Fruit fly (Drosophila melanogaster) whole organism, wandering third instar larva: ENCODE data around the gene CG12289.

ENCODE experiments used
- Abd-B ChIP-seq: fragments of >200 bp; optimal IDR thresholded peaks from 2 replicates; lab custom pipeline; 2017; ENCODE audit warnings: missing biosample characterization, missing genetic modification characterization
- CG32264 ChIP-seq: fragments of 200-800 bp; sonication (Bioruptor generic); optimal IDR thresholded peaks from 2 replicates; lab custom pipeline; 2016; ENCODE audit warnings: missing biosample characterization, missing genetic modification characterization
- CG9705 ChIP-seq: fragments of 200-800 bp; sonication (Bioruptor generic); optimal IDR thresholded peaks from 2 replicates; lab custom pipeline; 2018; ENCODE audit warnings: missing biosample characterization, mild to moderate bottlenecking, missing genetic modification characterization
- CrebA ChIP-seq: fragments of 200-800 bp; sonication (Bioruptor generic); optimal IDR thresholded peaks from 2 replicates; lab custom pipeline; 2016; ENCODE audit warnings: missing biosample characterization, mild to moderate bottlenecking, missing genetic modification characterization, borderline replicate concordance
- Dfd ChIP-seq: fragments of >200 bp; optimal IDR thresholded peaks from 2 replicates; lab custom pipeline; 2017; ENCODE audit warnings: missing biosample characterization, missing genetic modification characterization
- Dif ChIP-seq: fragments of 200-275, 200-300 bp; sonication (Bioruptor generic); optimal IDR thresholded peaks from 2 replicates; lab custom pipeline; 2018; ENCODE audit warnings: missing biosample characterization, missing genetic modification characterization; ENCODE audit not compliant: partially characterized antibody
- GATAd ChIP-seq: sonication (Bioruptor generic); optimal IDR thresholded peaks from 2 replicates; lab custom pipeline; 2016; ENCODE audit warnings: missing biosample characterization, missing genetic modification characterization
- HLH106 ChIP-seq: fragments of 200-800 bp; optimal IDR thresholded peaks from 3 replicates; lab custom pipeline; 2019; ENCODE audit warnings: missing biosample characterization, mild to moderate bottlenecking, missing genetic modification characterization, moderate library complexity
- Hnf4 ChIP-seq: fragments of 200-800 bp; sonication (Bioruptor generic); optimal IDR thresholded peaks from 2 replicates; lab custom pipeline; 2016; ENCODE audit warnings: missing biosample characterization, mild to moderate bottlenecking, missing genetic modification characterization
- Hr78 ChIP-seq: fragments of >200 bp; optimal IDR thresholded peaks from 2 replicates; lab custom pipeline; 2017; ENCODE audit warnings: missing biosample characterization, missing genetic modification characterization
- Hr83 ChIP-seq: fragments of 200-300 bp; sonication (Bioruptor generic); optimal IDR thresholded peaks from 2 replicates; lab custom pipeline; 2016; ENCODE audit warnings: missing biosample characterization, mild to moderate bottlenecking, missing genetic modification characterization, moderate library complexity; ENCODE audit not compliant: poor library complexity, severe bottlenecking
- Jra ChIP-seq: sonication (Bioruptor generic); optimal IDR thresholded peaks from 2 replicates; lab custom pipeline; 2016; ENCODE audit warnings: missing biosample characterization, missing genetic modification characterization
- Mio ChIP-seq: sonication (Bioruptor generic); optimal IDR thresholded peaks from 2 replicates; lab custom pipeline; 2016; ENCODE audit warnings: missing biosample characterization, missing genetic modification characterization
- Myc ChIP-seq: fragments of >200 bp; optimal IDR thresholded peaks from 2 replicates; lab custom pipeline; 2017
- N ChIP-seq: fragments of >200 bp; optimal IDR thresholded peaks from 2 replicates; lab custom pipeline; 2018; ENCODE audit warnings: missing biosample characterization, missing external identifiers, missing genetic modification characterization
- OdsH ChIP-seq: fragments of 200-800 bp; sonication (Bioruptor generic); optimal IDR thresholded peaks from 2 replicates; lab custom pipeline; 2016; ENCODE audit warnings: missing biosample characterization, mild to moderate bottlenecking, missing genetic modification characterization
- Rel ChIP-seq, 2 experiments: fragments of 200-800 bp; sonication (Bioruptor generic) in 1 of 2; optimal IDR thresholded peaks; 2 replicates in 1 of 2; 3 replicates in 1 of 2; lab custom pipeline; 2016 to 2019; ENCODE audit warnings: mild to moderate bottlenecking in 2 of 2, missing biosample characterization in 2 of 2, missing genetic modification characterization in 2 of 2, moderate library complexity in 1 of 2
- Sp1 ChIP-seq: fragments of 200-800 bp; sonication (Bioruptor generic); optimal IDR thresholded peaks from 3 replicates; lab custom pipeline; 2019; ENCODE audit warnings: missing biosample characterization, mild to moderate bottlenecking, missing genetic modification characterization, moderate library complexity
- Vsx2 ChIP-seq: fragments of 200-300, 225-300 bp; sonication (Bioruptor generic); optimal IDR thresholded peaks from 2 replicates; lab custom pipeline; 2018; ENCODE audit warnings: missing biosample characterization, missing genetic modification characterization; ENCODE audit not compliant: partially characterized antibody
- br ChIP-seq: fragments of 200-800 bp; sonication (Bioruptor generic); optimal IDR thresholded peaks from 2 replicates; lab custom pipeline; 2016; ENCODE audit warnings: missing biosample characterization, missing genetic modification characterization
- brk ChIP-seq: fragments of 200-800 bp; sonication (Bioruptor generic); optimal IDR thresholded peaks from 2 replicates; lab custom pipeline; 2016; ENCODE audit warnings: missing biosample characterization, mild to moderate bottlenecking, missing genetic modification characterization
- dl ChIP-seq, 2 experiments: fragments of 175-275, 200-275 bp in 1 of 2; fragments of 200-275 bp in 1 of 2; sonication (Bioruptor generic); optimal IDR thresholded peaks; lab custom pipeline; 2018; ENCODE audit warnings: mild to moderate bottlenecking in 2 of 2, missing biosample characterization in 2 of 2, missing genetic modification characterization in 2 of 2, moderate library complexity in 2 of 2; ENCODE audit not compliant: partially characterized antibody in 2 of 2, insufficient read depth in 1 of 2
- dmrt93B ChIP-seq: fragments of 200-800 bp; sonication (Bioruptor generic); optimal IDR thresholded peaks from 2 replicates; lab custom pipeline; 2018; ENCODE audit warnings: missing biosample characterization, mild to moderate bottlenecking, missing genetic modification characterization
- dsf ChIP-seq: sonication (Bioruptor generic); optimal IDR thresholded peaks from 2 replicates; lab custom pipeline; 2016; ENCODE audit warnings: missing biosample characterization, missing genetic modification characterization, borderline replicate concordance
- ey ChIP-seq: fragments of 200-800 bp; sonication (Bioruptor generic); optimal IDR thresholded peaks from 2 replicates; lab custom pipeline; 2016; ENCODE audit warnings: missing biosample characterization, missing genetic modification characterization
- foxo ChIP-seq, 2 experiments: fragments of 200-800 bp; sonication (Bioruptor generic); optimal IDR thresholded peaks; 2 replicates in 1 of 2; 3 replicates in 1 of 2; lab custom pipeline; 2016 to 2017; ENCODE audit warnings: missing biosample characterization in 2 of 2, missing genetic modification characterization in 2 of 2
- fru ChIP-seq: fragments of 200-800 bp; sonication (Bioruptor generic); optimal IDR thresholded peaks from 3 replicates; lab custom pipeline; 2016; ENCODE audit warnings: missing biosample characterization, mild to moderate bottlenecking, missing genetic modification characterization
- h ChIP-seq: fragments of 200-800 bp; sonication (Bioruptor generic); optimal IDR thresholded peaks from 3 replicates; lab custom pipeline; 2016; ENCODE audit warnings: missing biosample characterization, mild to moderate bottlenecking, missing genetic modification characterization
- jim ChIP-seq: fragments of 175-275, 200-325 bp; sonication (Bioruptor generic); optimal IDR thresholded peaks from 2 replicates; lab custom pipeline; 2016; ENCODE audit warnings: missing biosample characterization, mild to moderate bottlenecking, missing genetic modification characterization
- lola ChIP-seq: fragments of >200 bp; optimal IDR thresholded peaks from 2 replicates; lab custom pipeline; 2017; ENCODE audit warnings: missing biosample characterization, missing genetic modification characterization
- pan ChIP-seq: fragments of >200 bp; optimal IDR thresholded peaks from 2 replicates; lab custom pipeline; 2017
- psq ChIP-seq: fragments of 200-800 bp; sonication (Bioruptor generic); optimal IDR thresholded peaks from 3 replicates; lab custom pipeline; 2017; ENCODE audit warnings: missing biosample characterization, mild to moderate bottlenecking, missing genetic modification characterization, moderate library complexity
- rgr ChIP-seq: fragments of 200-800 bp; sonication (Bioruptor generic); optimal IDR thresholded peaks from 3 replicates; lab custom pipeline; 2016; ENCODE audit warnings: missing biosample characterization, mild to moderate bottlenecking, missing genetic modification characterization
- sage ChIP-seq: fragments of 200-800 bp; sonication (Bioruptor generic); optimal IDR thresholded peaks from 2 replicates; lab custom pipeline; 2016; ENCODE audit warnings: missing biosample characterization, mild to moderate bottlenecking, missing genetic modification characterization
- sv ChIP-seq: fragments of 200-800 bp; sonication (Bioruptor generic); optimal IDR thresholded peaks from 3 replicates; lab custom pipeline; 2016; ENCODE audit warnings: missing biosample characterization, missing genetic modification characterization
- tai ChIP-seq: sonication (Bioruptor generic); optimal IDR thresholded peaks from 2 replicates; lab custom pipeline; 2016; ENCODE audit warnings: missing biosample characterization, missing genetic modification characterization
- usp ChIP-seq: fragments of >200 bp; optimal IDR thresholded peaks from 2 replicates; lab custom pipeline; 2017; ENCODE audit warnings: missing biosample characterization, missing genetic modification characterization
- woc ChIP-seq: sonication (Bioruptor generic); optimal IDR thresholded peaks from 2 replicates; lab custom pipeline; 2016; ENCODE audit warnings: missing biosample characterization, mild to moderate bottlenecking, missing genetic modification characterization

Gene CG12289

DNA sequence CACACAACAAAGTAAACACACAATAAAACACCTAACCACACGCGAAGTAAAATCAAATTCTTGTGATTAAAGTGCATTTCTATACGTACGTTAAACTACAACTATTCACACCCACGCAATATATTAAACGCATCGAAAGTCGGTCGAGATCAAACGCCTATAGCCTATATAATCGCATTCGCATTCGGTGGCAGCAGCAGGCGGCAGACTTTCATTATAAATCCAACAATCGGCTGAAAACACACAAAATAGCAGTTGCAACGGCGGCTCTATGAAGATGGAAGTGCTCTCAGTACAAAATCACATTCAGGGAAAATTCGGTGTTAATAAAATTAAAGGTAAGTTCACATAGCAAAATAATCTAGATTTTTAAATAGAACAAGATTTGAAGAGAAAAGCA is 30.0 kb upstream of the CG12289 start:
- TF ChIP-seq Hnf4 (GFP tag; lab: Kevin White, UChicago) (no peak), dsf (GFP tag; lab: Kevin White, UChicago) (no peak), N (GFP tag; lab: Kevin White, UChicago) (no peak), fru (GFP tag; lab: Kevin White, UChicago) (no peak), br (no peak), HLH106 (tag; lab: Kevin White, UChicago) (no peak), ey (GFP tag; lab: Kevin White, UChicago) (no peak), Vsx2 (GFP tag; lab: Kevin White, UChicago) (no peak), tai (GFP tag; lab: Kevin White, UChicago) (no peak), Dfd (GFP tag; lab: Kevin White, UChicago) (no peak), CrebA (no peak), GATAd (GFP tag; lab: Kevin White, UChicago) (no peak), sage (GFP tag; lab: Kevin White, UChicago) (no peak), Mio (GFP tag; lab: Kevin White, UChicago) (no peak), Dif (GFP tag; lab: Kevin White, UChicago) (no peak), sv (GFP tag; lab: Kevin White, UChicago) (no peak)

DNA sequence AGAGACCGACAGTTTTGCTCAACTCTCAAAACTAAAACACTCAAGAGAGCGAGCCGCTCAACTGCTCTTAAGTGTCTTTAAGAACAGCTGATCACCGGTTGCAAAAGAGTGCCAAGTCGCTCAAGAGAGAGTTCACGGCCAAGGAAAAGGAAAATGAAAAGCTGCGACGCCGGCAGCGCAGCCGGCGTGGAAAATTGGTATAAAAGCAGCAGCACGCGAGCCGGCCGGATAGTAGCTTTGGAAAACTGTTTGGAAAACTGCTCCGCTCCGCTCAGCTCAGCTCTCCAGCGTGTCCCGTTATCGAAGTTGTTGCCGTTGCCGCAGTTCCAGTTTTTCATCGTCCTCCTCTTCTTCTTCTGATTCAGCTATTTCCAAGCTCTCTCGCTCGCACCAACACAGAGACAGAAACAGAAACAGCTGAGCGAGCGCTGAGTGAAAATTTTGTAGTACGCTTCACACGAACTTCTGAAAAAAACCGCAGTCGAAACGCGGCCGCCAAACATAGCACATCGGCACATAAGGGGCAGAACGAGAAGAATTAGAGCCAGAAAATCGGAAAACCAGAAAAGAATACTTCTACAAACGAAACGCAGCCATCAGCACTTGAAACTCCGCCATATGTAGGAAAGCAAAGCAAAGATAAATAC is 29.2 kb upstream of the CG12289 start, which contains the start of gene chrb:
Gene chrb, plus strand, starts transcription at position 224 of the 647 bp plus-strand sequence.
- TF ChIP-seq Rel (GFP tag; optimal IDR thresholded peaks at IDR 0.05; lab: Kevin White, UChicago): no peak
- TF ChIP-seq Rel (tag; optimal IDR thresholded peaks at IDR 0.05; lab: Kevin White, UChicago): peak; percentile 31
- TF ChIP-seq HLH106 (tag; lab: Kevin White, UChicago): peak; percentile 16
- TF ChIP-seq foxo (GFP tag; optimal IDR thresholded peaks at IDR 0.05; lab: Kevin White, UChicago): peak in 1 of 2 experiments; percentile 25
- peak; percentile 63 for TF ChIP-seq Sp1
- TF ChIP-seq rgr (GFP tag; lab: Kevin White, UChicago): peak; percentile 66
- TF ChIP-seq Vsx2 (GFP tag; lab: Kevin White, UChicago): peak; percentile 19
- TF ChIP-seq Hr78 (GFP tag; lab: Kevin White, UChicago): no peak
- peak; percentile 48 for TF ChIP-seq fru (GFP tag; lab: Kevin White, UChicago)
- TF ChIP-seq h: peak; percentile 38
- peak; percentile 77 for TF ChIP-seq Dif (GFP tag; lab: Kevin White, UChicago)
- TF ChIP-seq OdsH (GFP tag; lab: Kevin White, UChicago): peak; percentile 37
- no peak for TF ChIP-seq br
- TF ChIP-seq Jra (GFP tag; lab: Kevin White, UChicago): peak; percentile 41
- TF ChIP-seq psq (GFP tag; lab: Kevin White, UChicago): peak; percentile 71
- TF ChIP-seq dl (GFP tag; optimal IDR thresholded peaks at IDR 0.05; lab: Kevin White, UChicago; ENCODE audit: insufficient read depth in 1 of 2, partially characterized antibody in 2 of 2): peak in 1 of 2 experiments; percentile 64
- no peak for TF ChIP-seq CG32264 (GFP tag; lab: Kevin White, UChicago)
- peak; percentile 32 for TF ChIP-seq Hnf4 (GFP tag; lab: Kevin White, UChicago)
- no peak for TF ChIP-seq Myc (lab: Kevin White, UChicago)
- TF ChIP-seq, all 38 proteins: peak for 14

DNA sequence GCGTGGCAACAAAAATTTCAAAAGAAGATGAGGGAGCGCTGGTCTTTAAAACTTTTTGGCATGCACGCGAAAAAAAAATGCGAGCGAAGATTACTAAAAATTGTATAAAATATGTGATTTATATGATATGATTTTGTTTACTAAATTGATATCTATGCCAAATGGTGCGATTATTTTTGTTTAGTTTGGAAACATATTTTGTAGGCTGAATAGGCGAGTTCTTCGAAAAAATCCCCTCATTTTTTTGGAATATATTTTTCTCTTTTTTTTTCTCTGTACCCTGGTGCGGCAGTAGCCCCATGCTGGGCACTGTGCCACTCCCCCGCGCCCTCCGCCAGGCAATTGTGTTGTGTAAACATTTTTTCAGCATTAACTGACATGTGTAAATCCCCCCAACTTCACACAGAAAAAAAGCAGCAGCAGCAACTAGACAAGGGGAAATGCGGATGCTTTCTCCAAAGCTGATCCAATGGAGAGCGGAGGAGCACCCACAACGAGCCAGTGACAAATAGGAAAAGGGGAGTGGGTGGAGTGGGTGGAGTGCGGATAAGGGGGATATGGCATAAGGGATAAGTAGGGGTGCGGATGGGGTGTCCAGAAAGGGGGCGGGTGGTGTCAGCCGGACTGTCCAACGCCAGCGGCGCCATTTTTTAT is 27.8 kb upstream of the CG12289 start:
- TF ChIP-seq jim (GFP tag; lab: Kevin White, UChicago): no peak
- TF ChIP-seq dl (GFP tag; optimal IDR thresholded peaks at IDR 0.05; lab: Kevin White, UChicago; ENCODE audit: insufficient read depth in 1 of 2, partially characterized antibody in 2 of 2): no peak
- no peak for TF ChIP-seq tai (GFP tag; lab: Kevin White, UChicago)
- TF ChIP-seq CrebA: no peak
- TF ChIP-seq Mio (GFP tag; lab: Kevin White, UChicago): no peak
- peak; percentile 18 for TF ChIP-seq fru (GFP tag; lab: Kevin White, UChicago)
- no peak for TF ChIP-seq psq (GFP tag; lab: Kevin White, UChicago)
- no peak for TF ChIP-seq Hr78 (GFP tag; lab: Kevin White, UChicago)
- TF ChIP-seq h: peak; percentile 30
- no peak for TF ChIP-seq lola (GFP tag; lab: Kevin White, UChicago)
- no peak for TF ChIP-seq Jra (GFP tag; lab: Kevin White, UChicago)
- TF ChIP-seq sage (GFP tag; lab: Kevin White, UChicago): no peak
- TF ChIP-seq Dfd (GFP tag; lab: Kevin White, UChicago): no peak
- TF ChIP-seq CG32264 (GFP tag; lab: Kevin White, UChicago): no peak
- no peak for TF ChIP-seq woc
- TF ChIP-seq Hnf4 (GFP tag; lab: Kevin White, UChicago): no peak
- no peak for TF ChIP-seq br
- TF ChIP-seq brk (GFP tag; lab: Kevin White, UChicago): no peak
- TF ChIP-seq GATAd (GFP tag; lab: Kevin White, UChicago): no peak
- no peak for TF ChIP-seq Sp1
- TF ChIP-seq usp: no peak
- TF ChIP-seq Hr83 (GFP tag; lab: Kevin White, UChicago): no peak
- peak in 1 of 2 experiments; percentile 20 for TF ChIP-seq foxo (GFP tag; optimal IDR thresholded peaks at IDR 0.05; lab: Kevin White, UChicago)
- TF ChIP-seq N (GFP tag; lab: Kevin White, UChicago): no peak
- no peak for TF ChIP-seq rgr (GFP tag; lab: Kevin White, UChicago)
- no peak for TF ChIP-seq dsf (GFP tag; lab: Kevin White, UChicago)
- TF ChIP-seq Abd-B (GFP tag; lab: Kevin White, UChicago): no peak
- TF ChIP-seq Dif (GFP tag; lab: Kevin White, UChicago): no peak
- no peak for TF ChIP-seq CG9705
- no peak for TF ChIP-seq dmrt93B
- no peak for TF ChIP-seq pan
- no peak for TF ChIP-seq HLH106 (tag; lab: Kevin White, UChicago)
- TF ChIP-seq OdsH (GFP tag; lab: Kevin White, UChicago): peak; percentile 17
- TF ChIP-seq ey (GFP tag; lab: Kevin White, UChicago): peak; percentile 13
